Worm (Caenorhabditis elegans) whole organism, young adult: ENCODE measurements around the gene cyp-35B1.

Source experiments
- B0261.1 ChIP-seq: sonication (generic microtip); optimal IDR thresholded peaks from 2 replicates; lab custom pipeline; 2016; ENCODE audit warnings: mild to moderate bottlenecking, missing genetic modification characterization, moderate library complexity, missing compliant biosample characterization
- dpl-1 ChIP-seq: fragments of 150-350 bp; optimal IDR thresholded peaks from 2 replicates; lab custom pipeline; 2014; ENCODE audit warnings: missing biosample characterization, missing genetic modification reagents, missing genetic modification characterization
- hmg-20 ChIP-seq: fragments of 200-800 bp; sonication (Bioruptor generic); IDR thresholded peaks from 2 replicates; pipeline ENCODE4 v1.3.6; 2022; ENCODE audit warnings: missing genetic modification reagents, missing genetic modification characterization, missing compliant biosample characterization
- lin-40 ChIP-seq: sonication (generic microtip); optimal IDR thresholded peaks from 2 replicates; lab custom pipeline; 2016; ENCODE audit warnings: missing genetic modification characterization, mild to moderate bottlenecking, missing compliant biosample characterization, missing genotype, missing genetic modification reagents
- snpc-3.4 ChIP-seq: sonication (generic microtip); optimal IDR thresholded peaks from 2 replicates; lab custom pipeline; 2017; ENCODE audit warnings: missing genetic modification characterization, mild to moderate bottlenecking, missing compliant biosample characterization, antibody characterized with exemption, moderate library complexity, missing genotype, missing genetic modification reagents
- unc-62 ChIP-seq: fragments of 150-350 bp; optimal IDR thresholded peaks from 2 replicates; lab custom pipeline; 2014; ENCODE audit warnings: missing biosample characterization, missing genetic modification reagents, missing genetic modification characterization
- ztf-3 ChIP-seq: fragments of 200-800 bp; sonication (Bioruptor generic); optimal IDR thresholded peaks from 2 replicates; lab custom pipeline; 2018; ENCODE audit warnings: mild to moderate bottlenecking, missing genetic modification characterization, missing compliant biosample characterization

- TF ChIP-seq lin-40 (tag; lab: Kevin White, UChicago) (no peak), unc-62 (no peak), B0261.1 (tag; lab: Kevin White, UChicago) (no peak), hmg-20 (no peak), snpc-3.4 (no peak), dpl-1 (GFP tag; lab: Kevin White, UChicago) (no peak), ztf-3 (GFP tag; lab: Kevin White, UChicago) (no peak)
Observed at ce11 chrV:3927522-3927921, 11.3 kb upstream of the cyp-35B1 start.
